Fruit fly (Drosophila melanogaster): ENCODE data around the gene CG5412.

CG5412 gene

dm6 chr3R:20560019-20560667 is 16.7 kb upstream of the CG5412 start, which contains the start of gene CG15922 (continued):
- TF ChIP-seq H2.0 (GFP tag; IDR thresholded peaks at IDR 0.05) (no peak), da (GFP tag; optimal IDR thresholded peaks at IDR 0.05) (no peak), B-H1 (GFP tag; IDR thresholded peaks at IDR 0.05) (peak; percentile 14; the same call in 1 of the 3 replicates), ash1 (GFP tag; optimal IDR thresholded peaks at IDR 0.05) (no peak), CG7928 (GFP tag; optimal IDR thresholded peaks at IDR 0.05) (no peak), Hr51 (GFP tag; optimal IDR thresholded peaks at IDR 0.05) (peak in 1 of 2 experiments; percentile 16), CG32767 (GFP tag; IDR thresholded peaks at IDR 0.05) (no peak), grn (GFP tag; optimal IDR thresholded peaks at IDR 0.05) (no peak), CG32532 (GFP tag; IDR thresholded peaks at IDR 0.05) (no peak), Jarid2 (GFP tag; optimal IDR thresholded peaks at IDR 0.05) (no peak), BEAF-32 (GFP tag; optimal IDR thresholded peaks at IDR 0.05) (peak; percentile 20), crol (GFP tag; IDR thresholded peaks at IDR 0.05) (no peak), Mad (GFP tag; optimal IDR thresholded peaks at IDR 0.05) (no peak), CG2678 (tag; optimal IDR thresholded peaks at IDR 0.05) (peak; percentile 50), Sox100B (GFP tag; optimal IDR thresholded peaks at IDR 0.05) (peak; percentile 41), CG4707 (GFP tag; optimal IDR thresholded peaks at IDR 0.05) (no peak), gcm2 (GFP tag; optimal IDR thresholded peaks at IDR 0.05) (no peak), ase (GFP tag; IDR thresholded peaks at IDR 0.05) (no peak), Ets65A (GFP tag) (no peak), ap (GFP tag; IDR thresholded peaks at IDR 0.05) (0 out of 2 replicates have a peak, but pooled peaks have one; percentile 31), Aef1 (GFP tag; IDR thresholded peaks at IDR 0.05) (peak; percentile 23; the same call in 1 of the 3 replicates), CG10959 (GFP tag; IDR thresholded peaks at IDR 0.05) (no peak), tin (GFP tag; optimal IDR thresholded peaks at IDR 0.05) (no peak), CG9797 (GFP tag; optimal IDR thresholded peaks at IDR 0.05) (peak; percentile 65), MESR4 (GFP tag; optimal IDR thresholded peaks at IDR 0.05) (peak; percentile 32), CG1529 (GFP tag; optimal IDR thresholded peaks at IDR 0.05) (no peak), gt (GFP tag; IDR thresholded peaks at IDR 0.05) (no peak), CG10979 (tag; optimal IDR thresholded peaks at IDR 0.05) (no peak), CG7745 (tag; optimal IDR thresholded peaks at IDR 0.05) (peak; percentile 33), her (GFP tag; optimal IDR thresholded peaks at IDR 0.05) (no peak), Poxn (GFP tag; IDR thresholded peaks at IDR 0.05) (no peak), CG14710 (tag; optimal IDR thresholded peaks at IDR 0.05) (no peak), peb (GFP tag; IDR thresholded peaks at IDR 0.05) (no peak), B-H2 (GFP tag; optimal IDR thresholded peaks at IDR 0.05) (no peak), CG14050 (GFP tag; IDR thresholded peaks at IDR 0.05) (no peak), Adf1 (GFP tag; IDR thresholded peaks at IDR 0.05) (no peak), CG11695 (GFP tag; IDR thresholded peaks at IDR 0.05) (0 out of 3 replicates have a peak, but pooled peaks have one; percentile 12), CG13775 (GFP tag; optimal IDR thresholded peaks at IDR 0.05) (peak; percentile 22), CG17829 (tag; optimal IDR thresholded peaks at IDR 0.05) (no peak), CG15601 (tag; optimal IDR thresholded peaks at IDR 0.05) (peak; percentile 17), CG15011 (GFP tag; optimal IDR thresholded peaks at IDR 0.05) (no peak), CG11247 (GFP tag; IDR thresholded peaks at IDR 0.05) (no peak), CG17802 (tag; optimal IDR thresholded peaks at IDR 0.05) (no peak), rib (GFP tag; IDR thresholded peaks at IDR 0.05) (no peak), D19B (GFP tag; optimal IDR thresholded peaks at IDR 0.05) (peak; percentile 67), CG30403 (GFP tag; optimal IDR thresholded peaks at IDR 0.05) (peak; percentile 10), lmd (GFP tag; IDR thresholded peaks at IDR 0.05) (no peak), CG10209 (GFP tag; optimal IDR thresholded peaks at IDR 0.05) (no peak), Ets97D (GFP tag; optimal IDR thresholded peaks at IDR 0.05) (no peak), Lpt (GFP tag; optimal IDR thresholded peaks at IDR 0.05) (no peak), bcd (GFP tag; optimal IDR thresholded peaks at IDR 0.05) (peak; percentile 32)

Data from whole organism, embryonic.